Fruit fly (Drosophila melanogaster) whole organism, embryonic: ENCODE measurements around the gene beat-IIa.

Source experiments
- Atf6 ChIP-seq: fragments of 200-800 bp; sonication (Bioruptor generic); IDR thresholded peaks from 2 replicates; pipeline ENCODE4 v1.3.6; 2022; ENCODE audit warnings: missing biosample characterization, missing genetic modification characterization
- Awh ChIP-seq: fragments of 200-800 bp; sonication (Bioruptor generic); IDR thresholded peaks from 2 replicates; pipeline ENCODE4, ENCODE4 v1.3.6; 2022; ENCODE audit warnings: missing biosample characterization, missing genetic modification characterization
- Blimp-1 ChIP-seq: fragments of 200-800 bp; sonication (Bioruptor generic); optimal IDR thresholded peaks from 3 replicates; lab custom pipeline; 2018; ENCODE audit warnings: missing biosample characterization, missing genetic modification characterization, mild to moderate bottlenecking, moderate library complexity, missing genetic modification reagents
- CG1024 ChIP-seq: fragments of 200-800 bp; sonication (Bioruptor generic); IDR thresholded peaks from 2 replicates; pipeline ENCODE4 v1.3.6; 2022; ENCODE audit warnings: missing biosample characterization, missing genetic modification characterization
- CG11398 ChIP-seq: fragments of 200-800 bp; sonication (Bioruptor generic); optimal IDR thresholded peaks from 2 replicates; lab custom pipeline; 2016; ENCODE audit warnings: missing biosample characterization, missing genetic modification characterization
- CG11723 ChIP-seq: fragments of 200-800 bp; sonication (Bioruptor generic); optimal IDR thresholded peaks from 2 replicates; lab custom pipeline; 2017; ENCODE audit warnings: missing biosample characterization, mild to moderate bottlenecking, missing genetic modification characterization
- CG12942 ChIP-seq: fragments of 200-800 bp; sonication (Bioruptor generic); optimal IDR thresholded peaks from 3 replicates; lab custom pipeline; 2016; ENCODE audit warnings: missing biosample characterization, missing genetic modification characterization
- CG14667 ChIP-seq: fragments of 200-800 bp; sonication (Bioruptor generic); IDR thresholded peaks from 2 replicates; pipeline ENCODE4 v1.3.6; 2022; ENCODE audit warnings: missing biosample characterization, missing genetic modification characterization
- CG17359 ChIP-seq: fragments of 200-800 bp; sonication (Bioruptor generic); optimal IDR thresholded peaks from 3 replicates; lab custom pipeline; 2018; ENCODE audit warnings: missing biosample characterization, mild to moderate bottlenecking, missing genetic modification characterization, moderate library complexity
- CG17829 ChIP-seq: fragments of 200-800 bp; optimal IDR thresholded peaks from 2 replicates; lab custom pipeline; 2019; ENCODE audit warnings: missing biosample characterization, mild to moderate bottlenecking, missing genetic modification characterization, moderate library complexity
- CG2199 ChIP-seq: fragments of 200-800 bp; sonication (Bioruptor generic); IDR thresholded peaks from 3 replicates; pipeline ENCODE4 v1.3.6; 2022; ENCODE audit warnings: missing biosample characterization, missing genetic modification characterization
- CG3163 ChIP-seq: fragments of 200-800 bp; sonication (Bioruptor generic); optimal IDR thresholded peaks from 3 replicates; lab custom pipeline; 2016; ENCODE audit warnings: missing biosample characterization, missing genetic modification characterization
- CG4360 ChIP-seq: fragments of 200-800 bp; sonication (Bioruptor generic); IDR thresholded peaks from 2 replicates; pipeline ENCODE4 v1.3.6; 2022; ENCODE audit warnings: missing biosample characterization, missing genetic modification characterization
- CG4854 ChIP-seq: fragments of 200-800 bp; sonication (Bioruptor generic); optimal IDR thresholded peaks from 2 replicates; lab custom pipeline; 2016; ENCODE audit warnings: missing biosample characterization, missing genetic modification characterization, inconsistent platforms
- CG5180 ChIP-seq: fragments of 200-800 bp; sonication (Bioruptor generic); optimal IDR thresholded peaks from 3 replicates; lab custom pipeline; 2017; ENCODE audit warnings: missing biosample characterization, missing genetic modification characterization, mild to moderate bottlenecking, moderate library complexity, missing genetic modification reagents
- CG6813 ChIP-seq: fragments of 200-800 bp; sonication (Bioruptor generic); optimal IDR thresholded peaks from 2 replicates; lab custom pipeline; 2017; ENCODE audit warnings: missing biosample characterization, missing genetic modification characterization, mild to moderate bottlenecking, moderate library complexity, missing genetic modification reagents
- CG9437 ChIP-seq: fragments of 200-800 bp; sonication (Bioruptor generic); optimal IDR thresholded peaks from 2 replicates; lab custom pipeline; 2018; ENCODE audit warnings: missing biosample characterization, mild to moderate bottlenecking, missing genetic modification characterization
- Deaf1 ChIP-seq: fragments of 200-800 bp; optimal IDR thresholded peaks from 3 replicates; lab custom pipeline; 2019; ENCODE audit warnings: missing biosample characterization, mild to moderate bottlenecking, missing genetic modification characterization, moderate library complexity
- Dll ChIP-seq: fragments of 200-800 bp; sonication (Bioruptor generic); IDR thresholded peaks from 4 replicates; pipeline ENCODE4 v1.3.6; 2022; ENCODE audit warnings: missing biosample characterization, missing genetic modification characterization; ENCODE audit not compliant: partially characterized antibody
- Fer3 ChIP-seq: fragments of 200-800 bp; sonication (Bioruptor generic); optimal IDR thresholded peaks from 2 replicates; lab custom pipeline; 2018; ENCODE audit warnings: missing biosample characterization, mild to moderate bottlenecking, missing genetic modification characterization, moderate library complexity
- Gug ChIP-seq: fragments of 200-800 bp; sonication (Bioruptor generic); IDR thresholded peaks from 4 replicates; pipeline ENCODE4 v1.3.6; 2022; ENCODE audit warnings: missing biosample characterization, missing genetic modification characterization
- Hey ChIP-seq: fragments of 200-800 bp; sonication (Bioruptor generic); optimal IDR thresholded peaks from 3 replicates; lab custom pipeline; 2018; ENCODE audit warnings: missing biosample characterization, mild to moderate bottlenecking, missing genetic modification characterization
- HmgZ ChIP-seq: fragments of 200-800 bp; sonication (Bioruptor generic); optimal IDR thresholded peaks from 2 replicates; lab custom pipeline; 2018; ENCODE audit warnings: missing biosample characterization, mild to moderate bottlenecking, missing genetic modification characterization
- Jarid2 ChIP-seq: fragments of 200-800 bp; sonication (Bioruptor generic); optimal IDR thresholded peaks from 3 replicates; lab custom pipeline; 2017; ENCODE audit warnings: mild to moderate bottlenecking, missing biosample characterization, missing genetic modification reagents, missing genetic modification characterization
- Nf-YC ChIP-seq: fragments of 200-800 bp; optimal IDR thresholded peaks from 3 replicates; lab custom pipeline; 2019; ENCODE audit warnings: missing biosample characterization, mild to moderate bottlenecking, missing genetic modification characterization, moderate library complexity
- Opbp ChIP-seq: fragments of 200-800 bp; sonication (Bioruptor generic); IDR thresholded peaks from 3 replicates; pipeline ENCODE4 v1.3.6; 2022; ENCODE audit warnings: missing biosample characterization, missing genetic modification characterization; ENCODE audit not compliant: partially characterized antibody
- Poxn ChIP-seq: fragments of 200-800 bp; sonication (Bioruptor generic); IDR thresholded peaks from 2 replicates; pipeline ENCODE4 v1.3.6; 2022; ENCODE audit warnings: missing biosample characterization, missing genetic modification characterization
- Trl ChIP-seq, 3 experiments: fragments of >200 bp in 2 of 3; fragments of 200-800 bp in 1 of 3; sonication (Bioruptor generic) in 1 of 3; optimal IDR thresholded peaks; 2 replicates in 1 of 3; 3 replicates in 2 of 3; lab custom pipeline; 2016 to 2017; ENCODE audit warnings: missing biosample characterization in 1 of 3, missing genetic modification characterization in 1 of 3
- YL-1 ChIP-seq: fragments of 200-800 bp; sonication (Bioruptor generic); optimal IDR thresholded peaks from 3 replicates; lab custom pipeline; 2017; ENCODE audit warnings: missing biosample characterization, mild to moderate bottlenecking, missing genetic modification characterization
- aop ChIP-seq: fragments of 200-800 bp; sonication (Bioruptor generic); IDR thresholded peaks from 2 replicates; pipeline ENCODE4 v1.3.6; 2022; ENCODE audit warnings: missing biosample characterization, missing genetic modification characterization
- chm ChIP-seq: fragments of 200-800 bp; sonication (Bioruptor generic); IDR thresholded peaks from 2 replicates; pipeline ENCODE4 v1.3.6; 2022; ENCODE audit warnings: missing biosample characterization, missing genetic modification characterization
- ci ChIP-seq: fragments of 200-800 bp; sonication (Bioruptor generic); IDR thresholded peaks from 3 replicates; pipeline ENCODE4 v1.3.6; 2022; ENCODE audit warnings: missing biosample characterization, missing genetic modification characterization
- crp ChIP-seq, 2 experiments: fragments of 200-800 bp; sonication (Bioruptor generic); optimal IDR thresholded peaks; 2 replicates in 1 of 2; 3 replicates in 1 of 2; lab custom pipeline; 2017; ENCODE audit warnings: missing biosample characterization in 2 of 2, missing genetic modification characterization in 2 of 2, mild to moderate bottlenecking in 1 of 2, moderate library complexity in 1 of 2
- dysf ChIP-seq: fragments of 200-800 bp; sonication (Bioruptor generic); IDR thresholded peaks from 3 replicates; pipeline ENCODE4 v1.3.6; 2022; ENCODE audit warnings: missing biosample characterization, missing genetic modification characterization
- eve ChIP-seq, 2 experiments: fragments of >200 bp; optimal IDR thresholded peaks; 2 replicates each; lab custom pipeline; 2017; ENCODE audit warnings: missing biosample characterization in 2 of 2, missing genetic modification characterization in 2 of 2
- fd64A ChIP-seq: fragments of 200-800 bp; sonication (Bioruptor generic); optimal IDR thresholded peaks from 3 replicates; lab custom pipeline; 2018; ENCODE audit warnings: missing biosample characterization, mild to moderate bottlenecking, missing genetic modification characterization
- grau ChIP-seq: fragments of 200-800 bp; optimal IDR thresholded peaks from 3 replicates; lab custom pipeline; 2019; ENCODE audit warnings: missing biosample characterization, mild to moderate bottlenecking, missing genetic modification characterization, moderate library complexity
- hth ChIP-seq: fragments of >200 bp; optimal IDR thresholded peaks from 2 replicates; lab custom pipeline; 2017; ENCODE audit warnings: inconsistent platforms
- jumu ChIP-seq: fragments of 200-800 bp; sonication (Bioruptor generic); optimal IDR thresholded peaks from 3 replicates; lab custom pipeline; 2016; ENCODE audit warnings: missing biosample characterization, missing genetic modification characterization
- mam ChIP-seq: fragments of 200-800 bp; sonication (Bioruptor generic); optimal IDR thresholded peaks from 3 replicates; lab custom pipeline; 2016; ENCODE audit warnings: missing biosample characterization, missing genetic modification characterization
- pum ChIP-seq: fragments of 200-800 bp; sonication (Bioruptor generic); optimal IDR thresholded peaks from 2 replicates; lab custom pipeline; 2016; ENCODE audit warnings: missing biosample characterization, missing genetic modification characterization
- rib ChIP-seq: fragments of 200-800 bp; sonication (Bioruptor generic); IDR thresholded peaks from 2 replicates; pipeline ENCODE4 v1.3.6; 2022; ENCODE audit warnings: missing biosample characterization, missing genetic modification characterization
- sna ChIP-seq: fragments of 200-800 bp; sonication (Bioruptor generic); IDR thresholded peaks from 2 replicates; pipeline ENCODE4 v1.3.6; 2022; ENCODE audit warnings: missing biosample characterization, missing genetic modification characterization; ENCODE audit not compliant: partially characterized antibody
- sob ChIP-seq: fragments of 200-800 bp; sonication (Bioruptor generic); IDR thresholded peaks from 2 replicates; pipeline ENCODE4 v1.3.6; 2022; ENCODE audit warnings: missing biosample characterization, missing genetic modification characterization

The beat-IIa gene

dm6 chr3R:17366023-17366422 lies at the start of gene beat-IIa:
TSS of gene beat-IIa (minus strand) at chr3R:17366119.
- TF ChIP-seq Poxn (GFP tag; lab: Robert Waterston, UW) = no peak
- peak; percentile 97 for TF ChIP-seq Deaf1 (tag; lab: Kevin White, UChicago)
- TF ChIP-seq grau (tag; lab: Kevin White, UChicago) = no peak
- TF ChIP-seq sob = no peak
- no peak for TF ChIP-seq CG2199 (GFP tag; lab: Robert Waterston, UW)
- TF ChIP-seq Trl (optimal IDR thresholded peaks at IDR 0.05; lab: Kevin White, UChicago) = peak in 1 of 2 experiments; percentile 25
- TF ChIP-seq Trl (GFP tag; optimal IDR thresholded peaks at IDR 0.05; lab: Kevin White, UChicago) = no peak
- TF ChIP-seq crp (GFP tag; optimal IDR thresholded peaks at IDR 0.05; lab: Kevin White, UChicago) = peak in 1 of 2 experiments; percentile 26
- TF ChIP-seq YL-1 = no peak
- no peak for TF ChIP-seq Dll
- peak; percentile 66 for TF ChIP-seq CG3163 (GFP tag; lab: Kevin White, UChicago)
- TF ChIP-seq fd64A (GFP tag; lab: Kevin White, UChicago) = no peak
- TF ChIP-seq jumu = no peak
- TF ChIP-seq Nf-YC (tag; lab: Kevin White, UChicago) = peak; percentile 16
- TF ChIP-seq Gug (GFP tag; lab: Robert Waterston, UW) = no peak
- TF ChIP-seq mam = no peak
- no peak for TF ChIP-seq Fer3 (tag; lab: Kevin White, UChicago)
- no peak for TF ChIP-seq CG5180 (GFP tag; lab: Kevin White, UChicago)
- no peak for TF ChIP-seq CG12942
- no peak for TF ChIP-seq Jarid2 (GFP tag; lab: Kevin White, UChicago)
- TF ChIP-seq HmgZ (tag; lab: Kevin White, UChicago) = no peak

- TF ChIP-seq chm (no peak), hth (lab: Kevin White, UChicago) (no peak), CG14667 (GFP tag; lab: Robert Waterston, UW) (no peak), pum (GFP tag; lab: Kevin White, UChicago) (no peak), rib (GFP tag; lab: Robert Waterston, UW) (no peak), dysf (GFP tag; lab: Robert Waterston, UW) (no peak), sna (GFP tag; lab: Robert Waterston, UW) (no peak), Awh (GFP tag; lab: Robert Waterston, UW) (no peak), CG9437 (no peak), CG17829 (no peak), Hey (tag; lab: Kevin White, UChicago) (no peak), CG11723 (GFP tag; lab: Kevin White, UChicago) (no peak), Atf6 (GFP tag; lab: Robert Waterston, UW) (no peak), CG6813 (GFP tag; lab: Kevin White, UChicago) (no peak)
Measured at dm6 chr3R:17415439-17415838, 49.5 kb upstream of the beat-IIa start, which contains the start of gene CG5866. TSS of gene CG5866 (plus strand) at chr3R:17415739.

- TF ChIP-seq Opbp = no peak
- TF ChIP-seq aop (GFP tag; lab: Robert Waterston, UW) = no peak
- no peak for TF ChIP-seq CG17829
- TF ChIP-seq ci = no peak
- no peak for TF ChIP-seq CG4360 (GFP tag; lab: Robert Waterston, UW)
- no peak for TF ChIP-seq CG4854 (GFP tag; lab: Kevin White, UChicago)
- TF ChIP-seq CG17359 (tag; lab: Kevin White, UChicago) = no peak
- TF ChIP-seq eve (GFP tag; optimal IDR thresholded peaks at IDR 0.05; lab: Kevin White, UChicago) = no peak
- TF ChIP-seq CG1024 (GFP tag; lab: Robert Waterston, UW) = no peak
- TF ChIP-seq CG11398 (GFP tag; lab: Kevin White, UChicago) = no peak
- TF ChIP-seq Blimp-1 (GFP tag; lab: Kevin White, UChicago) = no peak
Measured at dm6 chr3R:17413601-17414000, 47.7 kb upstream of the beat-IIa start, which contains the start of gene CG42822. TSS of gene CG42822 (plus strand) at chr3R:17413901.
